Fruit fly (Drosophila melanogaster): ENCODE results near the gene CG7011.
A peak's percentile ranks its signal among the peaks of the same experiment; 100 is the strongest.

Gene CG7011

DNA sequence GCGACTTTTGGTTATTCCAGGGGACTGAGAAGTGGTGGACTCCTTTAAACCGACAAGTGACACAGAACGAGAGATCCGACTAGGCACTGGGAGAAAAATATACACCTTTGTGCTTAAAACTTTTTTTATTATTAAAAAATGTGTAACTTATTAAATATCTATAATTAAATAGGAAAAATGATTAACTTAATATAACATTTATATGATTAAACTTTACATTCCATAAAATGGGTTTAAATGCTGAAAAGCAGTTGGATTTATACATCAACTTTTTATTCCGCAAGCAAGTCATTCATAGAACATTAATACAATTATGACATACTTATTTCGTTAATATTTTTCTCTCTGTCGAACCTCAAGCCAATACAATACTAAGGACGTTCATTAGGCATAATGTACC lies 10.7 kb upstream of the CG7011 start (continued):
- peak; percentile 9 for TF ChIP-seq CG6854 (GFP tag; optimal IDR thresholded peaks at IDR 0.05)
- TF ChIP-seq dac (GFP tag; optimal IDR thresholded peaks at IDR 0.05): no peak
- TF ChIP-seq Sox102F (GFP tag; optimal IDR thresholded peaks at IDR 0.05): peak; percentile 19
- TF ChIP-seq pdm3 (GFP tag; optimal IDR thresholded peaks at IDR 0.05): peak; percentile 16
- TF ChIP-seq acj6 (GFP tag; optimal IDR thresholded peaks at IDR 0.05): peak; percentile 72
- TF ChIP-seq Hr4 (GFP tag; optimal IDR thresholded peaks at IDR 0.05): no peak
- no peak for TF ChIP-seq eg (GFP tag; IDR thresholded peaks at IDR 0.05)
- TF ChIP-seq Hr39 (GFP tag; optimal IDR thresholded peaks at IDR 0.05): peak; percentile 22
- peak; percentile 81 for TF ChIP-seq CG3032 (tag; optimal IDR thresholded peaks at IDR 0.05)
- no peak for TF ChIP-seq CG4318 (GFP tag; optimal IDR thresholded peaks at IDR 0.05)
- TF ChIP-seq CG10631 (GFP tag; optimal IDR thresholded peaks at IDR 0.05): peak; percentile 80
- TF ChIP-seq Eip93F (GFP tag; optimal IDR thresholded peaks at IDR 0.05): no peak
- TF ChIP-seq spab (GFP tag; optimal IDR thresholded peaks at IDR 0.05): peak; percentile 77
- peak; percentile 51 for TF ChIP-seq Sox15 (GFP tag; optimal IDR thresholded peaks at IDR 0.05)

DNA sequence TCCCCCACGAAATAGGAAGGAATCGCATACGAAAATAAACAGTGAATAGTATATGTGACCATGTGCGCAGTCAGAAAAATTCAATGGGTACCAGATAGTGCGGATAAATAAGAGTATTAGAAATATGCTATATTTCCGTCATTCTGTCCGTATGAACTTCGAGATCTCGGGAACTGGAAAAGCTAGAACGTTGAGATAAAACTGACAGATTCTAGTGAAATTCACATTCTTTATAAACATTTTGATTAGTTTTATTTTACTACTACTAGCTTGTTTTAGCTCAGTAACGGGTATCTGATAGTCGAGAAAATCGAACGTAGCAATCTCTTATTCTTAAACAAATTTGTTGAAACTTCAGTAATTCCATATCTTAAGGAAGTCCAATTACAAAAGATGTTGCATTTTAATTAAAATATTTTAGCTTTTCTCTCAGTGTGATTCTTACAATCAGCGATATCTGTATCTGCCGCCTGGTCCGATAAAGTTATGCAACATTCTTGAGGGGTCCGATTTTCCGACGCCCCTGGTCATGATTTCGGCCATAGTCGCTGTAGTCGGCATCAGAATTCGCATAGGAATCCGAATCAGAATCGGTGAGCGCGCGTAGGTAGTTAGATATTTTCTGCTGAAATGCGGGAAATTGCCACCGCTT lies 9.1 kb upstream of the CG7011 start:
- TF ChIP-seq Sox15 (GFP tag; optimal IDR thresholded peaks at IDR 0.05) (no peak), CG32006 (GFP tag; optimal IDR thresholded peaks at IDR 0.05) (peak; percentile 10), Ets21C (GFP tag; optimal IDR thresholded peaks at IDR 0.05) (no peak), Eip78C (GFP tag) (peak; percentile 55), CG6792 (GFP tag; optimal IDR thresholded peaks at IDR 0.05) (no peak)

DNA sequence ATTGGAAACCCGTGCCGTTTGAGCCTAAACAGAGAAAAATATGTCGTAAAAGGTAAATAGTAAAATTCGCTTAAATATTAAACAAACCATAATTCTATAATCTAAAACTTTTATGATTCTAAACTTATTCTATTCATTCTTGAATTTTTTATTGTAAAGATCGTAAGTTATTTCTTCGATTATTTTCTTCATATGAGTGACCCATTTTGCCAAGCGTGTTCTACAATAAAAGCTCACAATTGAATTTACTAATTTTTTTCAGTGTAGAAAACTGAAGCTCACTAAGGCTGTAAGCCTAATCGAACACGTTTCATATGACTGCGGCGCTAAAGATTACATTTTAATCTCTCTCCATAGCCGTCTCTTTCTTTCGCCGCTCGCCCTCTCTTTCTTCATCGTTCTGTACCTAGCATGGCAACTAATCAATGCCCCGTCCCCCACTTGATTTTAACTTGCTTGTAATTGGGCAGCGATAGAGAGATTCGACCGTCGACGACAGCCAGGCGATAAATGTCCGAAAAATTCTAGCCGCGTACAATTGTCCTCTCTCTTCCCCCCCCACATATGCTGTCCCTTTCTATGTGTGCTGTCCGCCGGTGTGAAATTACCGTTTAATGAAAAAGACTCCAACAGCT lies 8.5 kb upstream of the CG7011 start:
- TF ChIP-seq Lpt (GFP tag; optimal IDR thresholded peaks at IDR 0.05) (peak; percentile 17), Gug (GFP tag; IDR thresholded peaks at IDR 0.05) (peak; percentile 24; the same call in 1 of the 2 replicates), CG8632 (GFP tag; optimal IDR thresholded peaks at IDR 0.05) (no peak), CG8119 (GFP tag; IDR thresholded peaks at IDR 0.05) (peak; percentile 75), fkh (GFP tag; optimal IDR thresholded peaks at IDR 0.05) (no peak), CG6276 (GFP tag; optimal IDR thresholded peaks at IDR 0.05) (peak; percentile 39), CG11902 (GFP tag; optimal IDR thresholded peaks at IDR 0.05) (no peak), Ets21C (GFP tag; optimal IDR thresholded peaks at IDR 0.05) (no peak), CG6808 (GFP tag; optimal IDR thresholded peaks at IDR 0.05) (no peak), achi (GFP tag; optimal IDR thresholded peaks at IDR 0.05) (peak; percentile 37), OdsH (GFP tag; optimal IDR thresholded peaks at IDR 0.05) (peak; percentile 36), spab (GFP tag; optimal IDR thresholded peaks at IDR 0.05) (no peak), vri (GFP tag; optimal IDR thresholded peaks at IDR 0.05) (no peak), CG10631 (GFP tag; optimal IDR thresholded peaks at IDR 0.05) (no peak), CG10669 (GFP tag; optimal IDR thresholded peaks at IDR 0.05) (no peak), esn (GFP tag; optimal IDR thresholded peaks at IDR 0.05) (no peak), pdm3 (GFP tag; optimal IDR thresholded peaks at IDR 0.05) (no peak), Hr4 (GFP tag; optimal IDR thresholded peaks at IDR 0.05) (peak; percentile 53), CG31627 (GFP tag; optimal IDR thresholded peaks at IDR 0.05) (no peak), CG4318 (GFP tag; optimal IDR thresholded peaks at IDR 0.05) (peak; percentile 36), Sox14 (GFP tag; optimal IDR thresholded peaks at IDR 0.05) (no peak), eg (GFP tag; IDR thresholded peaks at IDR 0.05) (peak; percentile 53; the same call in 1 of the 3 replicates), Ets96B (tag; optimal IDR thresholded peaks at IDR 0.05) (no peak), CG32006 (GFP tag; optimal IDR thresholded peaks at IDR 0.05) (peak; percentile 66), lz (GFP tag; optimal IDR thresholded peaks at IDR 0.05) (no peak), Eip78C (GFP tag) (peak; percentile 65), CG8319 (GFP tag; optimal IDR thresholded peaks at IDR 0.05) (no peak), svp (GFP tag) (peak; percentile 42), Met (GFP tag; optimal IDR thresholded peaks at IDR 0.05) (no peak), CG15336 (GFP tag; IDR thresholded peaks at IDR 0.05) (peak; percentile 77), cyc (GFP tag; optimal IDR thresholded peaks at IDR 0.05) (no peak), CG3919 (GFP tag; optimal IDR thresholded peaks at IDR 0.05) (peak; percentile 34), CG6163 (GFP tag; IDR thresholded peaks at IDR 0.05) (0 out of 3 replicates have a peak, but pooled peaks have one; percentile 17), Sox102F (GFP tag; optimal IDR thresholded peaks at IDR 0.05) (no peak), acj6 (GFP tag; optimal IDR thresholded peaks at IDR 0.05) (no peak), net (GFP tag; optimal IDR thresholded peaks at IDR 0.05) (peak; percentile 35), salr (GFP tag; optimal IDR thresholded peaks at IDR 0.05) (peak in 1 of 2 experiments; percentile 35)
